Worm (Caenorhabditis elegans) whole organism, L4/young adult: Measurements from ENCODE around the gene rnst-2.

Source experiments
- dao-5 ChIP-seq: sonication (generic microtip); optimal IDR thresholded peaks from 2 replicates; lab custom pipeline; 2016; ENCODE audit warnings: missing genotype, missing genetic modification characterization, moderate library complexity, missing compliant biosample characterization
- him-1 ChIP-seq: sonication (generic microtip); optimal IDR thresholded peaks from 2 replicates; lab custom pipeline; 2016; ENCODE audit warnings: missing genotype, missing genetic modification reagents, missing genetic modification characterization, missing compliant biosample characterization

ce11 chrV:1087983-1088382 lies 26.6 kb downstream of the rnst-2 start, which contains the start of gene clec-203:
- TF ChIP-seq him-1 (tag; lab: Kevin White, UChicago) (no peak), dao-5 (tag; lab: Kevin White, UChicago) (no peak)
